Fruit fly (Drosophila melanogaster) whole organism, embryonic: ENCODE data around the gene CG5853.
A peak's percentile ranks its signal among the peaks of the same experiment; 100 is the strongest.

Source experiments
- Abd-B ChIP-seq: fragments of 200-800 bp; sonication (Bioruptor generic); optimal IDR thresholded peaks from 2 replicates; lab custom pipeline; 2018; ENCODE audit warnings: missing biosample characterization, mild to moderate bottlenecking, missing genetic modification characterization, moderate library complexity
- Bdp1 ChIP-seq: fragments of 200-800 bp; sonication (Bioruptor generic); optimal IDR thresholded peaks from 3 replicates; lab custom pipeline; 2016; ENCODE audit warnings: missing biosample characterization, missing genetic modification characterization
- BtbVII ChIP-seq: fragments of 200-800 bp; sonication (Bioruptor generic); optimal IDR thresholded peaks from 3 replicates; lab custom pipeline; 2017; ENCODE audit warnings: missing biosample characterization, mild to moderate bottlenecking, missing genetic modification characterization
- CG10543 ChIP-seq: fragments of 200-800 bp; sonication (Bioruptor generic); optimal IDR thresholded peaks from 3 replicates; lab custom pipeline; 2017; ENCODE audit warnings: missing biosample characterization, mild to moderate bottlenecking, missing genetic modification characterization, moderate library complexity
- CG10654 ChIP-seq: fragments of 200-800 bp; sonication (Bioruptor generic); optimal IDR thresholded peaks from 2 replicates; lab custom pipeline; 2016; ENCODE audit warnings: missing biosample characterization, missing genetic modification characterization
- CG11456 ChIP-seq: fragments of 200-800 bp; sonication (Bioruptor generic); IDR thresholded peaks from 3 replicates; pipeline ENCODE4 v1.3.6; 2022; ENCODE audit warnings: missing biosample characterization, missing genetic modification characterization
- CG11560 ChIP-seq: fragments of 200-800 bp; sonication (Bioruptor generic); IDR thresholded peaks from 3 replicates; pipeline ENCODE4 v1.3.6; 2022; ENCODE audit warnings: missing biosample characterization, missing genetic modification characterization
- CG12769 ChIP-seq: fragments of 200-800 bp; sonication (Bioruptor generic); optimal IDR thresholded peaks from 2 replicates; lab custom pipeline; 2019; ENCODE audit warnings: missing biosample characterization, mild to moderate bottlenecking, missing genetic modification characterization, moderate library complexity
- CG15011 ChIP-seq: fragments of 200-800 bp; sonication (Bioruptor generic); optimal IDR thresholded peaks from 3 replicates; lab custom pipeline; 2018; ENCODE audit warnings: missing biosample characterization, mild to moderate bottlenecking, missing genetic modification characterization
- CG17361 ChIP-seq: fragments of 200-800 bp; sonication (Bioruptor generic); IDR thresholded peaks from 3 replicates; pipeline ENCODE4 v1.3.6; 2022; ENCODE audit warnings: missing biosample characterization, missing genetic modification characterization
- CG18476 ChIP-seq: fragments of 200-800 bp; sonication (Bioruptor generic); optimal IDR thresholded peaks from 2 replicates; lab custom pipeline; 2016; ENCODE audit warnings: missing biosample characterization, mild to moderate bottlenecking, missing genetic modification characterization
- CG18599 ChIP-seq: fragments of 200-800 bp; sonication (Bioruptor generic); optimal IDR thresholded peaks from 3 replicates; lab custom pipeline; 2017; ENCODE audit warnings: missing biosample characterization, missing genetic modification characterization, mild to moderate bottlenecking, moderate library complexity, missing genetic modification reagents
- CG2202 ChIP-seq: fragments of 200-800 bp; sonication (Bioruptor generic); optimal IDR thresholded peaks from 2 replicates; lab custom pipeline; 2018; ENCODE audit warnings: missing biosample characterization, mild to moderate bottlenecking, missing genetic modification characterization
- CG31365 ChIP-seq: fragments of 200-800 bp; sonication (Bioruptor generic); optimal IDR thresholded peaks from 2 replicates; lab custom pipeline; 2018; ENCODE audit warnings: missing biosample characterization, mild to moderate bottlenecking, missing genetic modification characterization
- CG34224 ChIP-seq: fragments of 200-800 bp; sonication (Bioruptor generic); IDR thresholded peaks from 3 replicates; pipeline ENCODE4 v1.3.6; 2022; ENCODE audit warnings: missing biosample characterization, missing genetic modification characterization; ENCODE audit not compliant: partially characterized antibody
- CG34376 ChIP-seq: fragments of 200-800 bp; sonication (Bioruptor generic); optimal IDR thresholded peaks from 2 replicates; lab custom pipeline; 2018; ENCODE audit warnings: missing biosample characterization, mild to moderate bottlenecking, missing genetic modification characterization
- CG34422 ChIP-seq: fragments of 200-800 bp; sonication (Bioruptor generic); IDR thresholded peaks from 3 replicates; pipeline ENCODE4 v1.3.6; 2022; ENCODE audit warnings: missing biosample characterization, missing genetic modification characterization
- CG4360 ChIP-seq: fragments of 200-800 bp; sonication (Bioruptor generic); IDR thresholded peaks from 2 replicates; pipeline ENCODE4 v1.3.6; 2022; ENCODE audit warnings: missing biosample characterization, missing genetic modification characterization
- CG7839 ChIP-seq: fragments of 200-800 bp; sonication (Bioruptor generic); optimal IDR thresholded peaks from 3 replicates; lab custom pipeline; 2018; ENCODE audit warnings: missing biosample characterization, mild to moderate bottlenecking, missing genetic modification characterization, moderate library complexity
- D ChIP-seq, 2 experiments: fragments of 200-800 bp in 1 of 2; fragments of >200 bp in 1 of 2; sonication (Bioruptor generic) in 1 of 2; optimal IDR thresholded peaks; 2 replicates in 1 of 2; 3 replicates in 1 of 2; lab custom pipeline; 2017; ENCODE audit warnings: mild to moderate bottlenecking in 1 of 2, missing biosample characterization in 1 of 2, missing genetic modification characterization in 1 of 2, missing genetic modification reagents in 1 of 2
- Deaf1 ChIP-seq: fragments of 200-800 bp; optimal IDR thresholded peaks from 3 replicates; lab custom pipeline; 2019; ENCODE audit warnings: missing biosample characterization, mild to moderate bottlenecking, missing genetic modification characterization, moderate library complexity
- Dll ChIP-seq: fragments of 200-800 bp; sonication (Bioruptor generic); IDR thresholded peaks from 4 replicates; pipeline ENCODE4 v1.3.6; 2022; ENCODE audit warnings: missing biosample characterization, missing genetic modification characterization; ENCODE audit not compliant: partially characterized antibody
- E2f1 ChIP-seq: fragments of 200-800 bp; sonication (Bioruptor generic); IDR thresholded peaks from 2 replicates; pipeline ENCODE4 v1.3.6; 2022; ENCODE audit warnings: missing biosample characterization, missing genetic modification characterization
- E2f2 ChIP-seq: fragments of 200-800 bp; sonication (Bioruptor generic); IDR thresholded peaks from 2 replicates; pipeline ENCODE4 v1.3.6; 2022; ENCODE audit warnings: missing biosample characterization, missing genetic modification characterization
- H2.0 ChIP-seq: fragments of 200-800 bp; sonication (Bioruptor generic); IDR thresholded peaks from 2 replicates; pipeline ENCODE4 v1.3.6; 2022; ENCODE audit warnings: missing biosample characterization, missing genetic modification characterization
- Hr78 ChIP-seq, 2 experiments: fragments of 200-800 bp in 1 of 2; fragments of >200 bp in 1 of 2; sonication (Bioruptor generic) in 1 of 2; optimal IDR thresholded peaks; 2 replicates each; lab custom pipeline; 2017 to 2019; ENCODE audit warnings: missing biosample characterization in 2 of 2, missing genetic modification characterization in 2 of 2, mild to moderate bottlenecking in 1 of 2, moderate library complexity in 1 of 2
- Lim3 ChIP-seq: fragments of 200-800 bp; sonication (Bioruptor generic); IDR thresholded peaks from 2 replicates; pipeline ENCODE4 v1.3.6; 2022; ENCODE audit warnings: missing biosample characterization, missing genetic modification characterization
- MTF-1 ChIP-seq: fragments of 200-800 bp; sonication (Bioruptor generic); optimal IDR thresholded peaks from 2 replicates; lab custom pipeline; 2018; ENCODE audit warnings: missing biosample characterization, mild to moderate bottlenecking, missing genetic modification characterization, borderline replicate concordance
- Mrtf ChIP-seq: fragments of 200-800 bp; sonication (Bioruptor generic); IDR thresholded peaks from 3 replicates; pipeline ENCODE4 v1.3.6; 2022; ENCODE audit warnings: missing biosample characterization, missing genetic modification characterization
- Ptx1 ChIP-seq: fragments of 200-800 bp; sonication (Bioruptor generic); IDR thresholded peaks from 2 replicates; pipeline ENCODE4 v1.3.6; 2022; ENCODE audit warnings: missing biosample characterization, missing genetic modification characterization
- btn ChIP-seq: fragments of 200-800 bp; sonication (Bioruptor generic); optimal IDR thresholded peaks from 2 replicates; lab custom pipeline; 2016; ENCODE audit warnings: missing biosample characterization, missing genetic modification characterization
- cg ChIP-seq: fragments of 200-800 bp; sonication (Bioruptor generic); optimal IDR thresholded peaks from 3 replicates; lab custom pipeline; 2019; ENCODE audit warnings: missing biosample characterization, mild to moderate bottlenecking, missing genetic modification characterization, moderate library complexity
- chinmo ChIP-seq: fragments of 200-800 bp; sonication (Bioruptor generic); IDR thresholded peaks from 4 replicates; pipeline ENCODE4 v1.3.6; 2022; ENCODE audit warnings: missing biosample characterization, missing genetic modification characterization; ENCODE audit not compliant: partially characterized antibody
- crol ChIP-seq: fragments of 200-800 bp; sonication (Bioruptor generic); IDR thresholded peaks from 2 replicates; pipeline ENCODE4 v1.3.6; 2022; ENCODE audit warnings: missing biosample characterization, missing genetic modification characterization
- exex ChIP-seq: fragments of 200-800 bp; sonication (Bioruptor generic); optimal IDR thresholded peaks from 4 replicates; lab custom pipeline; 2018; ENCODE audit warnings: missing biosample characterization, mild to moderate bottlenecking, missing genetic modification characterization, moderate library complexity
- gem ChIP-seq: fragments of 200-800 bp; sonication (Bioruptor generic); optimal IDR thresholded peaks from 2 replicates; lab custom pipeline; 2019; ENCODE audit warnings: missing biosample characterization, mild to moderate bottlenecking, missing genetic modification characterization, moderate library complexity
- ken ChIP-seq: fragments of 200-800 bp; sonication (Bioruptor generic); IDR thresholded peaks from 3 replicates; pipeline ENCODE4 v1.3.6; 2022; ENCODE audit warnings: missing biosample characterization, missing genetic modification characterization
- lab ChIP-seq: fragments of 200-800 bp; sonication (Bioruptor generic); optimal IDR thresholded peaks from 3 replicates; lab custom pipeline; 2017; ENCODE audit warnings: missing biosample characterization, missing genetic modification characterization, mild to moderate bottlenecking, moderate library complexity, missing genetic modification reagents
- mirr ChIP-seq: fragments of 200-800 bp; sonication (Bioruptor generic); optimal IDR thresholded peaks from 3 replicates; lab custom pipeline; 2018; ENCODE audit warnings: missing biosample characterization, mild to moderate bottlenecking, missing genetic modification characterization
- nmo ChIP-seq: fragments of 200-800 bp; sonication (Bioruptor generic); optimal IDR thresholded peaks from 2 replicates; lab custom pipeline; 2018; ENCODE audit warnings: missing biosample characterization, mild to moderate bottlenecking, missing genetic modification characterization, moderate library complexity
- sd ChIP-seq: fragments of 200-800 bp; sonication (Bioruptor generic); optimal IDR thresholded peaks from 3 replicates; lab custom pipeline; 2018; ENCODE audit warnings: missing biosample characterization, mild to moderate bottlenecking, missing genetic modification characterization, moderate library complexity
- sna ChIP-seq: fragments of 200-800 bp; sonication (Bioruptor generic); IDR thresholded peaks from 2 replicates; pipeline ENCODE4 v1.3.6; 2022; ENCODE audit warnings: missing biosample characterization, missing genetic modification characterization; ENCODE audit not compliant: partially characterized antibody
- sob ChIP-seq: fragments of 200-800 bp; sonication (Bioruptor generic); IDR thresholded peaks from 2 replicates; pipeline ENCODE4 v1.3.6; 2022; ENCODE audit warnings: missing biosample characterization, missing genetic modification characterization
- tin ChIP-seq: fragments of 200-800 bp; sonication (Bioruptor generic); optimal IDR thresholded peaks from 3 replicates; lab custom pipeline; 2016; ENCODE audit warnings: missing biosample characterization, missing genetic modification characterization
- tna ChIP-seq: fragments of 200-800 bp; sonication (Bioruptor generic); IDR thresholded peaks from 2 replicates; pipeline ENCODE4 v1.3.6; 2022; ENCODE audit warnings: missing biosample characterization, missing genetic modification characterization; ENCODE audit not compliant: partially characterized antibody
- trem ChIP-seq: fragments of 200-800 bp; optimal IDR thresholded peaks from 3 replicates; lab custom pipeline; 2019; ENCODE audit warnings: missing biosample characterization, mild to moderate bottlenecking, missing genetic modification characterization, moderate library complexity
- vvl ChIP-seq: fragments of 200-800 bp; sonication (Bioruptor generic); IDR thresholded peaks from 2 replicates; pipeline ENCODE4 v1.3.6; 2022; ENCODE audit warnings: missing biosample characterization, missing genetic modification characterization
- zen ChIP-seq: fragments of 200-800 bp; sonication (Bioruptor generic); optimal IDR thresholded peaks from 3 replicates; lab custom pipeline; 2018; ENCODE audit warnings: missing biosample characterization, mild to moderate bottlenecking, missing genetic modification characterization, moderate library complexity

The CG5853 gene

DNA sequence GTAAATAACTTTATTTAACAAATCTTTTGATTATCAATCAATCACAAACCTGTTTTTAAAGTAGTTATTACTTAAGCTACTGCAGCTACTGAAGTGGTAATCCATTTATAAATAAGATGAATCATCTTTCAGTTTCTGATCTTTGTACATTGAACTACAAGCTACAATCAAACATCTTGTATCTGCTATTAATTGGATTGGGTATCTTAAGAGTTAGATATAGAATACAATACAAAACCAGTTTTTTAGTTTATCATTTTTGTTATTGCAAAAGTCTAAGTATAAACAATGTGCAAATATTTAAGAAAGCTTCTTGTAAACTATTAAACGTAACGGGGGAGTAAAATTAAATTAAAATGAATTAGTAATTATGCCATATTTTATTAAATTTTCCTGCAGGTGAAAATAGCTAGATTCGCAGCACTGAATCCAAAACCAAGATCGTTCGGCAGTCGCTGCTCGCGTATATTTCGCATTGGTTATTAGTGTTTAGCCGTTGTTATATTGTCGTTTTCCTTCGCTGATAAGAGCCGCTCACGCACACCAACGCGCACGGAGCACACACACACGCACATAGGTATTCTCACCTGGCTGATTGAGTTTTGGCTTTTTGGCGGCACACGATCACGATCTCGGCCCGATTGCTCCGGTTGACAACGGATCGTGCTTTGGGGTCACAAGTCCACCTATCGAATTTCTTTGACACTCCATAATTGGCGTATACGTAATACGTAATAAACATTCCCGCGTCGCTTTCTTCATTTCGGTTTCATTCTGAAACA lies 481 bp upstream of the CG5853 start (continued):
- TF ChIP-seq CG15011 (GFP tag; lab: Kevin White, UChicago), result no peak
- TF ChIP-seq Abd-B (GFP tag; lab: Kevin White, UChicago), result no peak
- peak; percentile 27 for TF ChIP-seq CG10543 (GFP tag; lab: Kevin White, UChicago)
- peak; percentile 8 for TF ChIP-seq CG18599 (GFP tag; lab: Kevin White, UChicago)
- no peak for TF ChIP-seq CG11456 (GFP tag; lab: Robert Waterston, UW)
- TF ChIP-seq CG10654 (GFP tag; lab: Kevin White, UChicago), result no peak
- peak; percentile 81 for TF ChIP-seq mirr (GFP tag; lab: Kevin White, UChicago)
- peak; percentile 3 for TF ChIP-seq nmo (GFP tag; lab: Kevin White, UChicago)
- TF ChIP-seq trem (tag; lab: Kevin White, UChicago), result no peak
- TF ChIP-seq Ptx1 (GFP tag; lab: Robert Waterston, UW), result no peak
- no peak for TF ChIP-seq BtbVII (GFP tag; lab: Kevin White, UChicago)
- no peak for TF ChIP-seq CG31365
- no peak for TF ChIP-seq H2.0 (GFP tag; lab: Robert Waterston, UW)
- no peak for TF ChIP-seq Lim3 (GFP tag; lab: Robert Waterston, UW)
- no peak for TF ChIP-seq CG34224 (GFP tag; lab: Robert Waterston, UW)
- peak; percentile 88 for TF ChIP-seq sd (tag; lab: Kevin White, UChicago)
- TF ChIP-seq D (optimal IDR thresholded peaks at IDR 0.05; lab: Kevin White, UChicago), result no peak
- no peak for TF ChIP-seq D (GFP tag; optimal IDR thresholded peaks at IDR 0.05; lab: Kevin White, UChicago)
- TF ChIP-seq Dll (GFP tag; lab: Robert Waterston, UW), result no peak
- TF ChIP-seq tna (GFP tag; lab: Robert Waterston, UW), result no peak
- no peak for TF ChIP-seq btn
- TF ChIP-seq ken (GFP tag; lab: Robert Waterston, UW), result no peak
- TF ChIP-seq CG2202, result no peak
- TF ChIP-seq sna (GFP tag; lab: Robert Waterston, UW), result no peak
- no peak for TF ChIP-seq E2f1 (GFP tag; lab: Robert Waterston, UW)
- TF ChIP-seq Bdp1, result no peak
- TF ChIP-seq Hr78 (GFP tag; optimal IDR thresholded peaks at IDR 0.05; lab: Kevin White, UChicago), result peak in 1 of 2 experiments; percentile 77
- TF ChIP-seq exex (tag; lab: Kevin White, UChicago), result peak; percentile 84
- no peak for TF ChIP-seq Mrtf (GFP tag; lab: Robert Waterston, UW)
- TF ChIP-seq Deaf1 (tag; lab: Kevin White, UChicago), result peak; percentile 86
- TF ChIP-seq zen, result no peak
- TF ChIP-seq sob (GFP tag; lab: Robert Waterston, UW), result peak; percentile 22; the same call in 1 of the 2 replicates
- no peak for TF ChIP-seq MTF-1 (GFP tag; lab: Kevin White, UChicago)
- peak; percentile 5 for TF ChIP-seq gem (tag; lab: Kevin White, UChicago)
- peak; percentile 84; the same call in 3 of the 4 replicates for TF ChIP-seq chinmo (GFP tag; lab: Robert Waterston, UW)
- TF ChIP-seq crol (GFP tag; lab: Robert Waterston, UW), result no peak
- no peak for TF ChIP-seq tin
- peak; percentile 19 for TF ChIP-seq lab (GFP tag; lab: Kevin White, UChicago)
- no peak for TF ChIP-seq CG7839
- TF ChIP-seq vvl (GFP tag; lab: Robert Waterston, UW), result no peak
- no peak for TF ChIP-seq E2f2 (GFP tag; lab: Robert Waterston, UW)
- peak; percentile 68 for TF ChIP-seq cg
- TF ChIP-seq CG34422, result peak; percentile 21; the same call in 1 of the 3 replicates
- TF ChIP-seq CG4360 (GFP tag; lab: Robert Waterston, UW), result no peak
- TF ChIP-seq CG12769 (tag; lab: Kevin White, UChicago), result peak; percentile 75
- TF ChIP-seq CG17361 (GFP tag; lab: Robert Waterston, UW), result peak; percentile 22; the same call in 1 of the 3 replicates
- TF ChIP-seq CG34376 (GFP tag; lab: Kevin White, UChicago), result peak; percentile 69
- TF ChIP-seq CG11560 (tag; lab: Robert Waterston, UW), result no peak
- no peak for TF ChIP-seq CG18476
